Worm (Caenorhabditis elegans): ENCODE results near the gene cnx-1.

ce11 chrIII:9858061-9858460 is 41.1 kb upstream of the cnx-1 start:
- TF ChIP-seq elt-2 (tag; optimal IDR thresholded peaks at IDR 0.05): peak; percentile 46
- no peak for TF ChIP-seq nhr-76 (tag; optimal IDR thresholded peaks at IDR 0.05)
- TF ChIP-seq unc-86 (tag; optimal IDR thresholded peaks at IDR 0.05): no peak
- no peak for TF ChIP-seq nhr-11 (tag; optimal IDR thresholded peaks at IDR 0.05)
- no peak for TF ChIP-seq dpl-1 (GFP tag; optimal IDR thresholded peaks at IDR 0.05)
- no peak for TF ChIP-seq egl-27 (tag; optimal IDR thresholded peaks at IDR 0.05)
- no peak for TF ChIP-seq blmp-1 (tag; optimal IDR thresholded peaks at IDR 0.05)
- TF ChIP-seq lin-39 (tag; optimal IDR thresholded peaks at IDR 0.05): no peak

Measured in whole organism, L1 larva.